Worm (Caenorhabditis elegans): Measurements from ENCODE around the gene spat-2.

Gene spat-2

ce11 chrIII:11036132-11036531 lies 608 bp upstream of the spat-2 start (continued):
- no peak for TF ChIP-seq unc-62 (GFP tag; optimal IDR thresholded peaks at IDR 0.05)

- TF ChIP-seq ceh-82 (tag; optimal IDR thresholded peaks at IDR 0.05) (no peak), snpc-4 (tag; optimal IDR thresholded peaks at IDR 0.05) (no peak), R02D3.7 (tag; optimal IDR thresholded peaks at IDR 0.05) (no peak), nhr-25 (tag; optimal IDR thresholded peaks at IDR 0.05) (no peak), elt-2 (tag; optimal IDR thresholded peaks at IDR 0.05) (no peak), elt-1 (tag; optimal IDR thresholded peaks at IDR 0.05) (no peak), lin-39 (tag; optimal IDR thresholded peaks at IDR 0.05) (peak; percentile 88), nhr-11 (tag; optimal IDR thresholded peaks at IDR 0.05) (no peak), lin-15B (tag; optimal IDR thresholded peaks at IDR 0.05) (peak; percentile 86), nfya-1 (tag; optimal IDR thresholded peaks at IDR 0.05; ENCODE audit: insufficient read depth) (peak; percentile 72), pqm-1 (tag; optimal IDR thresholded peaks at IDR 0.05) (no peak), nhr-12 (tag; optimal IDR thresholded peaks at IDR 0.05) (no peak), pha-4 (tag; optimal IDR thresholded peaks at IDR 0.05) (no peak), skn-1 (tag; optimal IDR thresholded peaks at IDR 0.05) (peak; percentile 88), fkh-2 (tag; optimal IDR thresholded peaks at IDR 0.05) (no peak), hmg-11 (tag; optimal IDR thresholded peaks at IDR 0.05) (peak; percentile 19), nhr-77 (tag; optimal IDR thresholded peaks at IDR 0.05) (no peak), fos-1 (tag; optimal IDR thresholded peaks at IDR 0.05) (no peak), tbx-2 (tag; optimal IDR thresholded peaks at IDR 0.05) (no peak)
These were observed 2.5 kb downstream of the spat-2 start for ce11 chrIII:11039250-11039649.

ce11 chrIII:11040606-11041005 lies 3.9 kb downstream of the spat-2 start:
- TF ChIP-seq fos-1 (tag; optimal IDR thresholded peaks at IDR 0.05) (no peak), pha-4 (tag; optimal IDR thresholded peaks at IDR 0.05) (peak; percentile 43), unc-39 (tag; optimal IDR thresholded peaks at IDR 0.05) (no peak), elt-2 (tag; optimal IDR thresholded peaks at IDR 0.05) (peak; percentile 17), nhr-237 (tag; optimal IDR thresholded peaks at IDR 0.05) (no peak), daf-12 (tag; optimal IDR thresholded peaks at IDR 0.05) (no peak), lin-15B (tag; optimal IDR thresholded peaks at IDR 0.05) (no peak)

- TF ChIP-seq eor-1 (tag; optimal IDR thresholded peaks at IDR 0.05) (no peak), egl-27 (tag; optimal IDR thresholded peaks at IDR 0.05) (no peak), unc-39 (tag; optimal IDR thresholded peaks at IDR 0.05) (no peak), tbx-2 (tag; optimal IDR thresholded peaks at IDR 0.05) (no peak), mdl-1 (tag; optimal IDR thresholded peaks at IDR 0.05) (no peak), pqm-1 (tag; optimal IDR thresholded peaks at IDR 0.05) (no peak), mml-1 (tag; optimal IDR thresholded peaks at IDR 0.05) (no peak), ama-1 (optimal IDR thresholded peaks at IDR 0.05) (no peak), unc-62 (GFP tag; optimal IDR thresholded peaks at IDR 0.05) (no peak), daf-12 (tag; optimal IDR thresholded peaks at IDR 0.05) (no peak), nhr-11 (tag; optimal IDR thresholded peaks at IDR 0.05) (no peak), elt-3 (tag; optimal IDR thresholded peaks at IDR 0.05) (no peak), skn-1 (tag; optimal IDR thresholded peaks at IDR 0.05) (no peak)
These were observed 8.5 kb downstream of the spat-2 start for ce11 chrIII:11045196-11045595.

- no peak for TF ChIP-seq egl-27 (tag; optimal IDR thresholded peaks at IDR 0.05)
- no peak for TF ChIP-seq zag-1 (tag; optimal IDR thresholded peaks at IDR 0.05)
- TF ChIP-seq nhr-237 (tag; optimal IDR thresholded peaks at IDR 0.05), result no peak
- TF ChIP-seq elt-3 (tag; optimal IDR thresholded peaks at IDR 0.05), result no peak
- peak; percentile 44 for TF ChIP-seq pqm-1 (tag; optimal IDR thresholded peaks at IDR 0.05)
- TF ChIP-seq elt-2 (tag; optimal IDR thresholded peaks at IDR 0.05), result peak; percentile 70
- TF ChIP-seq jun-1 (tag; optimal IDR thresholded peaks at IDR 0.05), result no peak
These were observed 9.8 kb downstream of the spat-2 start for ce11 chrIII:11046549-11046948.

- TF ChIP-seq egl-5 (tag; optimal IDR thresholded peaks at IDR 0.05) (peak; percentile 9), ceh-16 (tag; optimal IDR thresholded peaks at IDR 0.05) (no peak), jun-1 (tag; optimal IDR thresholded peaks at IDR 0.05) (peak; percentile 80), zag-1 (tag; optimal IDR thresholded peaks at IDR 0.05) (no peak), nhr-12 (tag; optimal IDR thresholded peaks at IDR 0.05) (no peak), pha-4 (tag; optimal IDR thresholded peaks at IDR 0.05) (peak; percentile 82), nhr-76 (tag; optimal IDR thresholded peaks at IDR 0.05) (no peak), pqm-1 (tag; optimal IDR thresholded peaks at IDR 0.05) (peak; percentile 45), mml-1 (tag; optimal IDR thresholded peaks at IDR 0.05) (no peak), elt-2 (tag; optimal IDR thresholded peaks at IDR 0.05) (peak; percentile 48), snpc-4 (tag; optimal IDR thresholded peaks at IDR 0.05) (peak; percentile 10), fkh-10 (GFP tag; optimal IDR thresholded peaks at IDR 0.05) (no peak), hmg-11 (tag; optimal IDR thresholded peaks at IDR 0.05) (peak; percentile 55), daf-12 (tag; optimal IDR thresholded peaks at IDR 0.05) (no peak), nhr-11 (tag; optimal IDR thresholded peaks at IDR 0.05) (no peak), skn-1 (tag; optimal IDR thresholded peaks at IDR 0.05) (no peak), nfya-1 (tag; optimal IDR thresholded peaks at IDR 0.05; ENCODE audit: insufficient read depth) (peak; percentile 29), lin-15B (tag; optimal IDR thresholded peaks at IDR 0.05) (no peak), nhr-67 (tag; optimal IDR thresholded peaks at IDR 0.05) (no peak), nhr-23 (tag; optimal IDR thresholded peaks at IDR 0.05) (peak; percentile 16), ZK546.5 (tag; optimal IDR thresholded peaks at IDR 0.05) (no peak), lsy-12 (tag; optimal IDR thresholded peaks at IDR 0.05) (no peak)
These were observed 13.9 kb downstream of the spat-2 start for ce11 chrIII:11050658-11051118.
